Worm (Caenorhabditis elegans) whole organism, L2 larva: Measurements from ENCODE around the gene W04H10.2.

Experiments used
- C34F6.9 ChIP-seq: fragments of 150-350 bp; optimal IDR thresholded peaks from 2 replicates; lab custom pipeline; 2014; ENCODE audit warnings: missing biosample characterization, missing genetic modification characterization
- R02D3.7 ChIP-seq: fragments of 150-350 bp; optimal IDR thresholded peaks from 2 replicates; lab custom pipeline; 2014; ENCODE audit warnings: missing biosample characterization, missing genetic modification characterization
- Y55F3AM.14 ChIP-seq: fragments of 200-800 bp; sonication (Bioruptor generic); optimal IDR thresholded peaks from 2 replicates; lab custom pipeline; 2018; ENCODE audit warnings: mild to moderate bottlenecking, missing genetic modification characterization, missing compliant biosample characterization
- ama-1 ChIP-seq: fragments of 150-350 bp; optimal IDR thresholded peaks from 2 replicates; lab custom pipeline; 2018; ENCODE audit warnings: inconsistent platforms
- crh-2 ChIP-seq: sonication (generic microtip); optimal IDR thresholded peaks from 2 replicates; lab custom pipeline; 2017; ENCODE audit warnings: missing biosample characterization, missing genetic modification characterization
- elt-3 ChIP-seq: sonication (generic microtip); optimal IDR thresholded peaks from 2 replicates; lab custom pipeline; 2017; ENCODE audit warnings: missing biosample characterization, missing genetic modification characterization
- fos-1 ChIP-seq: fragments of 150-350 bp; optimal IDR thresholded peaks from 2 replicates; lab custom pipeline; 2014; ENCODE audit warnings: missing biosample characterization, missing genetic modification characterization
- gmeb-1 ChIP-seq: fragments of 150-350 bp; optimal IDR thresholded peaks from 2 replicates; lab custom pipeline; 2014; ENCODE audit warnings: missing biosample characterization, missing genetic modification characterization
- lsy-2 ChIP-seq, 2 experiments: fragments of 150-350 bp in 1 of 2; sonication (generic microtip) in 1 of 2; optimal IDR thresholded peaks; 2 replicates each; lab custom pipeline; 2014 to 2017; ENCODE audit warnings: missing biosample characterization in 2 of 2, missing genetic modification characterization in 2 of 2
- mbf-1 ChIP-seq: sonication (generic microtip); optimal IDR thresholded peaks from 2 replicates; lab custom pipeline; 2017; ENCODE audit warnings: missing biosample characterization, missing genetic modification characterization
- mdl-1 ChIP-seq, 2 experiments: fragments of 150-350 bp in 1 of 2; sonication (generic microtip) in 1 of 2; optimal IDR thresholded peaks; 2 replicates each; lab custom pipeline; 2017; ENCODE audit warnings: missing biosample characterization in 2 of 2, missing genetic modification characterization in 2 of 2
- nhr-129 ChIP-seq: fragments of 150-350 bp; optimal IDR thresholded peaks from 2 replicates; lab custom pipeline; 2014; ENCODE audit warnings: missing biosample characterization, missing genetic modification characterization
- nhr-77 ChIP-seq: fragments of 150-350 bp; optimal IDR thresholded peaks from 2 replicates; lab custom pipeline; 2014; ENCODE audit warnings: missing biosample characterization, missing genetic modification characterization
- peb-1 ChIP-seq: fragments of 150-350 bp; optimal IDR thresholded peaks from 2 replicates; lab custom pipeline; 2014; ENCODE audit warnings: missing biosample characterization, missing genetic modification characterization
- sem-4 ChIP-seq: fragments of 150-350 bp; optimal IDR thresholded peaks from 2 replicates; lab custom pipeline; 2014; ENCODE audit warnings: missing biosample characterization, missing genetic modification reagents, missing genetic modification characterization
- skn-1 ChIP-seq: sonication (generic microtip); optimal IDR thresholded peaks from 2 replicates; lab custom pipeline; 2017; ENCODE audit warnings: missing biosample characterization, missing genetic modification characterization
- sma-3 ChIP-seq: sonication (generic microtip); optimal IDR thresholded peaks from 2 replicates; lab custom pipeline; 2016; ENCODE audit warnings: missing genetic modification reagents, missing genetic modification characterization, missing compliant biosample characterization
- unc-55 ChIP-seq: fragments of 150-350 bp; sonication (generic microtip); optimal IDR thresholded peaks from 3 replicates; lab custom pipeline; 2014; ENCODE audit warnings: missing biosample characterization, missing genetic modification reagents, missing genetic modification characterization
- unc-62 ChIP-seq: fragments of 150-350 bp; optimal IDR thresholded peaks from 2 replicates; lab custom pipeline; 2014; ENCODE audit warnings: missing biosample characterization, missing genetic modification reagents, missing genetic modification characterization
- ztf-4 ChIP-seq: fragments of 150-350 bp; optimal IDR thresholded peaks from 2 replicates; lab custom pipeline; 2014; ENCODE audit warnings: missing biosample characterization, missing genetic modification characterization

The W04H10.2 gene

ce11 chrII:639467-639866 is 34.1 kb downstream of the W04H10.2 start, which contains the start of gene K07E8.6:
Gene K07E8.6, minus strand, starts transcription at chrII:639567.
- peak; percentile 12 for TF ChIP-seq C34F6.9 (tag; lab: Kevin White, UChicago)
- no peak for TF ChIP-seq peb-1 (tag; lab: Kevin White, UChicago)

DNA sequence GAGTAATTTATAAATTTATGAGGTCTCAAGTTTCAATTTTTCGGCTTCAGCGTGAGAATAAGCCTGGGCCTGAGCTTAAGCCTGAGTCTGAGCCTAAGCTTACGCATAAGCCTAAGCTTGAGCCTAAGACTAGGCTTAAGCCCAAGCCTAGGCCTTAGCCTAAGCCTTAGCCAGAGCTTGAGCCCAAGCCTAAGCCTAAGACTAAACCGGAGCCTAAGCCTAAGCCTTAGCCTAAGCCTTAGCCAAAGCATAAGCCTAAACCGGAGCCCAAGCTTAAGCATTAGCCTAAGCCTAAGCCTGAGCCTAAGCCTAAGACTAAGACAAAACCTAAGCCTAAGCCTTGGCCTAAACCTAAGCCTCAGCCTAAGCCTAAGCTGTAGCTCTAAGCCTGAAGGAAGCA is 38.4 kb downstream of the W04H10.2 start:
- TF ChIP-seq sem-4, result no peak
- no peak for TF ChIP-seq elt-3 (tag; lab: Kevin White, UChicago)

DNA sequence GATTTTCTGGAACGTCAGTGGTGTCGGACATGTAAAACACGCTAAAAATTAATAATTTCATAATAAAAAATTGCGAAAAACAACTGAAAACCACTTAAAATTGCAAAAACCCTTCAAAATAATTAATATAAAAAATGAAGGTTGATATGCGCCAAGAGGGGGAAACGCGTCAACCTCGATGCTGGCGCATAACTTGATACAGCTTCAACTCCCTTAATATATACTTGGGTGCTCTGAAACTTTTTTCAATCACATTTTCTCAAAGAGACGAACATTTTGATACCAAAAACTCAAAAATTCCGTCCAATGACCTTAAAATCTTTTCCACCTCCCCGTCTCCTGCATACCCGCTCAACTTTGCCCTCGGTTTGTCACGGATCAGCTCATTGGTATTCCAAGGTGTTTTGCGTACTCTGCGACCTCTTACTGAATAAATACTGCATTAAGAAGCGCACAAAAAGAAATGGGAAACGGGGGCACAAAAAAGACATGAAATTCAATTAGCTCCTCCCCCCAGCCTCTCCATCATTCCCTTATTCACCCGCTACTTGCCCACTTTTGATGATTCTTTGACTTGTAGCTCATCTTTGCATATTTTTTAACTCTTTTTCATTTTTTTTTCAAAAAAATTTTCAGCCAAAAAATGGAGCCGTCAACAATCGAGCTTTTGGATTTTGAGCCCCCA is 45.1 kb downstream of the W04H10.2 start, which contains the start of the genes K07E8.7 and frpr-14:
Gene K07E8.7, minus strand, starts transcription at position 47 of the 685 bp plus-strand sequence.
Gene frpr-14, plus strand, starts transcription at position 635 of the 685 bp plus-strand sequence.
- TF ChIP-seq peb-1 (tag; lab: Kevin White, UChicago), result no peak
- TF ChIP-seq crh-2 (tag; lab: Kevin White, UChicago), result no peak
- no peak for TF ChIP-seq nhr-77 (tag; lab: Kevin White, UChicago)
- no peak for TF ChIP-seq skn-1 (tag; lab: Kevin White, UChicago)
- peak; percentile 7 for TF ChIP-seq fos-1 (tag; lab: Kevin White, UChicago)
- no peak for TF ChIP-seq sem-4
- TF ChIP-seq gmeb-1, result peak; percentile 31
- no peak for TF ChIP-seq ztf-4
- peak; percentile 58 for TF ChIP-seq unc-55 (GFP tag; lab: Kevin White, UChicago)
- no peak for TF ChIP-seq ama-1 (lab: Kevin White, UChicago)
- TF ChIP-seq nhr-129, result peak; percentile 10
- TF ChIP-seq sma-3 (GFP tag; lab: Kevin White, UChicago), result no peak
- TF ChIP-seq lsy-2 (tag; optimal IDR thresholded peaks at IDR 0.05; lab: Kevin White, UChicago), result peak in 1 of 2 experiments; percentile 67
- TF ChIP-seq, all 48 proteins: peak for 5

- TF ChIP-seq Y55F3AM.14 (GFP tag; lab: Kevin White, UChicago), result no peak
- TF ChIP-seq mbf-1 (tag; lab: Kevin White, UChicago), result no peak
- TF ChIP-seq nhr-77 (tag; lab: Kevin White, UChicago), result no peak
- TF ChIP-seq mdl-1 (tag; optimal IDR thresholded peaks at IDR 0.05; lab: Kevin White, UChicago), result no peak
- TF ChIP-seq unc-62 (GFP tag; lab: Kevin White, UChicago), result no peak
- TF ChIP-seq fos-1 (tag; lab: Kevin White, UChicago), result no peak
- TF ChIP-seq R02D3.7 (tag; lab: Kevin White, UChicago), result no peak
These were observed 46.0 kb downstream of the W04H10.2 start for ce11 chrII:651324-651723.
